Worm (Caenorhabditis elegans): ENCODE measurements around the gene C27A7.3.

C27A7.3 gene

DNA sequence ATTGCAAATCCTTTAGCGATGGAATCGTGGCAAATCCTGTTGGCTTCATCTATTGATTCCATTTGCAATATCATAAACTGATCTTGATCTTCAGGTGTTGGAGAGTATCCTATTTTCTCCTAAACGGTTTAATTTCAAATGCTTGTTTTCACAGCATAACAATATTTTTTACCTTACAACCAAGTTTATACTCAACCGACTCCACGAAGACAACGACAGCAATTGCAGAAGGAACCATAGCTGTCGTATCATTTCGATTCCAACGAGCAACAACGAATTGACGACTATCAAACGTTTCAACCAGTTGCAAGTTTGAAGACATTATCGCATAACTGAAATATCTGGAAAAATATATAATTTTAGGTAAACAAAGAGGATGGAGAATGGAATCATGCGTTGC is 43.1 kb downstream of the C27A7.3 start, which contains the start of gene usip-1:
Gene usip-1 (minus strand): TSS at position 341 of the 400 bp plus-strand sequence.
- peak in 1 of 2 experiments; percentile 96 for TF ChIP-seq unc-62 (GFP tag; optimal IDR thresholded peaks at IDR 0.05 in 1 of 2)
- no peak for TF ChIP-seq unc-62 (tag; optimal IDR thresholded peaks at IDR 0.05)
- TF ChIP-seq nhr-25 (tag; optimal IDR thresholded peaks at IDR 0.05; ENCODE audit: borderline replicate concordance, insufficient read depth), result no peak
- no peak for TF ChIP-seq egl-27 (tag; optimal IDR thresholded peaks at IDR 0.05)
- TF ChIP-seq nhr-77 (tag; optimal IDR thresholded peaks at IDR 0.05), result no peak

DNA sequence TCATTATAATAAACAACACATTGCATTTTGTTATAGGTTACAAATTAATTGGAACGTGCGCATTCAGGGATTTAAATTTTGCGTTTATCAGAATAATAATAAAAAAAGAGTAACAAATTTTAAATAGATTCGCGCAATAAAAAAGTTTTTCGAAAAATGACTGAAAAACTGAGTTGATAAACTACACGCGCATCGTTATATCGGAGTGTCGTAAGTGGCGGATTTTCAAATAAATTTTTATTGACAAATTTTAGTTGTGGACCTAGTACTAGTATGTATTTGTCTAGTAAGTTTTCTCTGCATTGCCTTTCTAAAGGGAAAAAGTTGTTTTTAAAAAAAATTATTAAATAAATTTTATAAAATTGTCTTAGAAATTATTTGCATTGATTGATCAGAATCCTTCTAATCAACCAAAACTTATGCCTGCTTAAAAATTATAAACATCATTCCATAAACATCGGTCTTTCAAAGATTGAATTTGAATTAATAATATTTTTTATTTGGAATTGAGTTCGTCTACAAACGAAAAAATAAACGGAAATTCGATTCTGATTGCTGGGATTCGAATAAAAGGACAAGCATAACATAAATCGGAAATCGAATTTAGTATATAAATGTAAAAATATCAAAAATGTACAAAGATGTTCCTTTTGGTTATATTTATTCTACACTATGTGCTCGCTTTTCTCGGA is 43.7 kb downstream of the C27A7.3 start, which contains the start of gene srd-4:
Gene srd-4 (plus strand): TSS at position 642 of the 692 bp plus-strand sequence.
- TF ChIP-seq tag-97 (GFP tag; IDR thresholded peaks at IDR 0.05), result no peak
- peak; percentile 91 for TF ChIP-seq dpl-1 (GFP tag; optimal IDR thresholded peaks at IDR 0.05)
- no peak for TF ChIP-seq dmd-6 (GFP tag; IDR thresholded peaks at IDR 0.05)
- no peak for TF ChIP-seq snpc-1.2 (GFP tag; IDR thresholded peaks at IDR 0.05)
- TF ChIP-seq T20F7.1 (GFP tag; optimal IDR thresholded peaks at IDR 0.05), result peak; percentile 92
- TF ChIP-seq Y48G9A.11 (GFP tag; IDR thresholded peaks at IDR 0.05), result peak; percentile 94
- no peak for TF ChIP-seq lin-15B (tag; optimal IDR thresholded peaks at IDR 0.05)
- TF ChIP-seq ctbp-1 (GFP tag; IDR thresholded peaks at IDR 0.05), result no peak
- TF ChIP-seq mes-2 (tag; optimal IDR thresholded peaks at IDR 0.05; ENCODE audit: poor library complexity, severe bottlenecking), result peak; percentile 19
- no peak for TF ChIP-seq daf-19 (GFP tag; conservative IDR thresholded peaks at IDR 0.05)
- no peak for TF ChIP-seq zip-2 (tag; optimal IDR thresholded peaks at IDR 0.05)
- TF ChIP-seq ZK337.2 (GFP tag; IDR thresholded peaks at IDR 0.05), result no peak
- no peak for TF ChIP-seq daf-16 (GFP tag; optimal IDR thresholded peaks at IDR 0.05)
- peak; percentile 25 for TF ChIP-seq daf-16 (tag; optimal IDR thresholded peaks at IDR 0.05)

DNA sequence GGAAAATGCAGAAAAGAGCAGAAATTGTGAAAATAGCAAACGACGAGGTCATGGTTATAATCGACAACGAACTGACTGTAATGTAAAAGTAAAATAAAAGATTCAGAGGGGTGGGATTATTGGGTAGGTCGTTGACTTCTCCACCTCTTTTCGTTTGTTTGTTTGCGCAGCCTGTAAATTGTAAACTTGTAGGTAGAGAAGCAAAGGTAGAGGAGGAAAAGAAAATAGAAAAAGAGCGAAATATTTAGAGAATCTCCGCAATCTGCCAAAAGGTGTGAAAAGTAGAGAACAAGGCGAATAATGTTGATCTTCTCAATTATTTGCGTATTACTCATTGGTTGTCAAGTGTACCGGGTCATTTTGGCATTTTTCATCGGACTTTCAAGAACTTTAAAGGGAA is 46.6 kb downstream of the C27A7.3 start, which contains the start of gene ZK863.8:
Gene ZK863.8 (minus strand): TSS at position 173 of the 400 bp plus-strand sequence.
- no peak for TF ChIP-seq zip-11 (GFP tag; IDR thresholded peaks at IDR 0.05)
- no peak for TF ChIP-seq Y75B8A.6 (GFP tag; IDR thresholded peaks at IDR 0.05)
- TF ChIP-seq dmd-6 (GFP tag; IDR thresholded peaks at IDR 0.05), result no peak
- TF ChIP-seq daf-8 (GFP tag; IDR thresholded peaks at IDR 0.05), result no peak
- no peak for TF ChIP-seq Y5F2A.4 (GFP tag; optimal IDR thresholded peaks at IDR 0.05)
- TF ChIP-seq F49E8.2 (tag; optimal IDR thresholded peaks at IDR 0.05; ENCODE audit: borderline replicate concordance), result no peak
- no peak for TF ChIP-seq jun-1 (tag; optimal IDR thresholded peaks at IDR 0.05)
- TF ChIP-seq pha-4 (GFP tag; IDR thresholded peaks at IDR 0.05), result no peak
- TF ChIP-seq pha-4 (tag; optimal IDR thresholded peaks at IDR 0.05), result no peak
- TF ChIP-seq R02D3.7 (tag; optimal IDR thresholded peaks at IDR 0.05), result no peak
- no peak for TF ChIP-seq hif-1 (tag; optimal IDR thresholded peaks at IDR 0.05)
- TF ChIP-seq aly-2 (tag; optimal IDR thresholded peaks at IDR 0.05), result no peak
- no peak for TF ChIP-seq ctbp-1 (GFP tag; IDR thresholded peaks at IDR 0.05)
- no peak for TF ChIP-seq ceh-62 (tag; optimal IDR thresholded peaks at IDR 0.05)

DNA sequence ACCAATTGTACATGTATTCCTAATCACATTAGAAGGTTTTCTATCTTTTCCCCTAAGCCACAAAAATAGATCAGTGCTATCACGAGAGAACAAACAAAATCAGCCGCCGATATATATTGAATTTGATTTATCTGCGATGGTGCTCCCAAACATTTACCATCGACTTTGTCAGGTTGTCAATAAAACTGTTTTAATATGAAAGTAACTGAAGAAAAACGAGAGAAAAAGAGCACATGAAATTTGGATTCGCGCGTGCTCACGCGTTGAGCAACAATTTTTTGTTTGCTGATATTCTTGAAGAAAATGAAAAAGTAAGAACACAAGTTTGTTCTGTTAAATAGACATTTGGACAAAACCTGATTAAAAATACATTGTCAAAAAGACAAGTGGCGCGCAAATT is 48.1 kb downstream of the C27A7.3 start:
- TF ChIP-seq set-16 (GFP tag; IDR thresholded peaks at IDR 0.05) (no peak), daf-16 (GFP tag; optimal IDR thresholded peaks at IDR 0.05) (no peak), daf-16 (tag; optimal IDR thresholded peaks at IDR 0.05) (no peak), lim-7 (GFP tag; IDR thresholded peaks at IDR 0.05) (no peak)

Data from whole organism, L4 larva.